Fruit fly (Drosophila melanogaster): Measurements from ENCODE around the gene RSG7.

DNA sequence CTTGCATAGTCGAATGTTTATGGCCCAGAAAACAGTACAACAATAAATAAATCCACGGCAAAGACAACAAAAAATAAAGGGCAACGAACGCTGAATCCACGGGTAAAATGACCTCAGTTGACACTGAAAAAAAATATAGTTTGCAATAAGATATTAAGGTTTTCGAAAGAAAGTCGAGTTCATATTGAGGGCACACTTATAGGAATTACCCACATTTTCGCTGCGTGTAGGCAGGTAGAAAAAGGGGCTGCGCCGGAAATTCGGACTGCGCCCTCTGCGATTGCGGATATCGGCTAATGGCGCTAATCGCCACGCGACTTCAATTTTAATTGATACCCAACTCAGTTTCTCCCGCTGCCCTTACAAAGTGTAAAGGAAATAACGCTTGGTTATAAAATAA is 35.6 kb downstream of the RSG7 start:
- TF ChIP-seq CG13204 (GFP tag; optimal IDR thresholded peaks at IDR 0.05), result no peak
- TF ChIP-seq Pif1A (GFP tag; optimal IDR thresholded peaks at IDR 0.05), result no peak

All from whole organism, pupa.